Fruit fly (Drosophila melanogaster): Measurements from ENCODE around the gene CG32795.

CG32795 gene

DNA sequence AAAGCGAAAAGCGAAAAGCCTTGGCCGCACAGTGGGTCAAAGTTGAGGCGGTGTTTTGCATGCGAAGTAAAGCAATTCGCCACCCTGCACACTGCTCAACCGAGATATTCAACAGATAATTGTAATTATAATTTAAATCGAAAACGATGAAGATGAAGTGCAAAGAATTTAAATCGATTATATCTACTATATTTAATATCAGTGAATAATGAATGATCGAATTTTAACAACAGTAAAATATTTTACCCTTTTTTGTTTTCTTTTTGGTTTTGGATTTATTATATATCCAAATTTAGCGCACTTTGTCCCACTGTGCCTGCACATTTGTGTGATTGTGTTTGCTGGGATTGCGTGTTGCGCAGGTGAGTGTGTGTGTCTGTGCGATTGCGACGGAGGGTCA lies 3.1 kb downstream of the CG32795 start:
- peak; percentile 91 for TF ChIP-seq CG1621 (tag; optimal IDR thresholded peaks at IDR 0.05)
- TF ChIP-seq OdsH (GFP tag; optimal IDR thresholded peaks at IDR 0.05) = peak; percentile 91
- TF ChIP-seq vri (GFP tag; optimal IDR thresholded peaks at IDR 0.05) = peak; percentile 60
- TF ChIP-seq CG6276 (GFP tag; optimal IDR thresholded peaks at IDR 0.05) = peak; percentile 88
- TF ChIP-seq CG4318 (GFP tag; optimal IDR thresholded peaks at IDR 0.05) = peak; percentile 91
- peak; percentile 95 for TF ChIP-seq CG15336 (GFP tag; IDR thresholded peaks at IDR 0.05)
- TF ChIP-seq spab (GFP tag; optimal IDR thresholded peaks at IDR 0.05) = peak; percentile 91
- TF ChIP-seq CG6163 (GFP tag; IDR thresholded peaks at IDR 0.05) = peak; percentile 89
- peak; percentile 95 for TF ChIP-seq Hr4 (GFP tag; optimal IDR thresholded peaks at IDR 0.05)
- TF ChIP-seq Ets96B (tag; optimal IDR thresholded peaks at IDR 0.05) = peak; percentile 92
- TF ChIP-seq Eip93F (GFP tag; optimal IDR thresholded peaks at IDR 0.05) = peak; percentile 66
- peak; percentile 92 for TF ChIP-seq CG8632 (GFP tag; optimal IDR thresholded peaks at IDR 0.05)
- peak; percentile 92 for TF ChIP-seq CG10631 (GFP tag; optimal IDR thresholded peaks at IDR 0.05)
- peak; percentile 93 for TF ChIP-seq CG10669 (GFP tag; optimal IDR thresholded peaks at IDR 0.05)
- peak; percentile 91 for TF ChIP-seq Sox15 (GFP tag; optimal IDR thresholded peaks at IDR 0.05)
- TF ChIP-seq esn (GFP tag; optimal IDR thresholded peaks at IDR 0.05) = peak; percentile 92
- TF ChIP-seq CG9139 (GFP tag; optimal IDR thresholded peaks at IDR 0.05) = peak; percentile 79
- peak; percentile 96 for TF ChIP-seq CG8119 (GFP tag; IDR thresholded peaks at IDR 0.05)
- peak; percentile 87 for TF ChIP-seq CG31627 (GFP tag; optimal IDR thresholded peaks at IDR 0.05)
- TF ChIP-seq lz (GFP tag; optimal IDR thresholded peaks at IDR 0.05) = peak; percentile 94
- TF ChIP-seq CG34406 (GFP tag; optimal IDR thresholded peaks at IDR 0.05) = peak; percentile 95
- peak; percentile 91 for TF ChIP-seq dac (GFP tag; optimal IDR thresholded peaks at IDR 0.05)
- peak; percentile 87 for TF ChIP-seq CG6854 (GFP tag; optimal IDR thresholded peaks at IDR 0.05)
- TF ChIP-seq CG32006 (GFP tag; optimal IDR thresholded peaks at IDR 0.05) = peak; percentile 97
- TF ChIP-seq svp (GFP tag) = peak; percentile 96
- peak; percentile 33 for TF ChIP-seq fkh (GFP tag; optimal IDR thresholded peaks at IDR 0.05)
- peak; percentile 92 for TF ChIP-seq CG16779 (tag; optimal IDR thresholded peaks at IDR 0.05)
- TF ChIP-seq pdm3 (GFP tag; optimal IDR thresholded peaks at IDR 0.05) = peak; percentile 92
- peak; percentile 92 for TF ChIP-seq ss (GFP tag; optimal IDR thresholded peaks at IDR 0.05)
- TF ChIP-seq salr (GFP tag; optimal IDR thresholded peaks at IDR 0.05) = peak; percentile 78 to 83
- peak; percentile 92 for TF ChIP-seq achi (GFP tag; optimal IDR thresholded peaks at IDR 0.05)
- peak; percentile 87 for TF ChIP-seq dsx (GFP tag; optimal IDR thresholded peaks at IDR 0.05; ENCODE audit: poor library complexity, severe bottlenecking)
- peak; percentile 88 for TF ChIP-seq CG7368 (GFP tag; optimal IDR thresholded peaks at IDR 0.05)
- TF ChIP-seq eg (GFP tag; IDR thresholded peaks at IDR 0.05) = peak; percentile 87
- peak; percentile 92 for TF ChIP-seq acj6 (GFP tag; optimal IDR thresholded peaks at IDR 0.05)
- peak; percentile 91 for TF ChIP-seq CG3919 (GFP tag; optimal IDR thresholded peaks at IDR 0.05)
- TF ChIP-seq Smox (GFP tag; optimal IDR thresholded peaks at IDR 0.05) = peak; percentile 86
- peak; percentile 88 for TF ChIP-seq cyc (GFP tag; optimal IDR thresholded peaks at IDR 0.05)
- peak; percentile 87 for TF ChIP-seq Blimp-1 (GFP tag; optimal IDR thresholded peaks at IDR 0.05)
- peak; percentile 98 for TF ChIP-seq Eip78C (GFP tag)
- peak; percentile 79 for TF ChIP-seq Ets21C (GFP tag; optimal IDR thresholded peaks at IDR 0.05)
- peak; percentile 94 for TF ChIP-seq fd59A (GFP tag; optimal IDR thresholded peaks at IDR 0.05)
- TF ChIP-seq CG3032 (tag; optimal IDR thresholded peaks at IDR 0.05) = peak; percentile 92
- peak; percentile 83 for TF ChIP-seq Gug (GFP tag; IDR thresholded peaks at IDR 0.05)
- peak; percentile 92 for TF ChIP-seq CG11762 (GFP tag; optimal IDR thresholded peaks at IDR 0.05; ENCODE audit: insufficient read depth)
- peak; percentile 91 for TF ChIP-seq CG8319 (GFP tag; optimal IDR thresholded peaks at IDR 0.05)
- TF ChIP-seq Eip75B (GFP tag; optimal IDR thresholded peaks at IDR 0.05) = peak; percentile 94
- peak; percentile 89 for TF ChIP-seq Hr39 (GFP tag; optimal IDR thresholded peaks at IDR 0.05)
- TF ChIP-seq Met (GFP tag; optimal IDR thresholded peaks at IDR 0.05) = peak; percentile 92
- TF ChIP-seq CG11902 (GFP tag; optimal IDR thresholded peaks at IDR 0.05) = peak; percentile 88
- peak; percentile 88 for TF ChIP-seq Sox102F (GFP tag; optimal IDR thresholded peaks at IDR 0.05)
- TF ChIP-seq Sox14 (GFP tag; optimal IDR thresholded peaks at IDR 0.05) = peak; percentile 91
